Fruit fly (Drosophila melanogaster) whole organism, embryonic: Measurements from ENCODE around the gene UQCR-14.

Experiments
- Abd-B ChIP-seq: fragments of 200-800 bp; sonication (Bioruptor generic); optimal IDR thresholded peaks from 2 replicates; lab custom pipeline; 2018; ENCODE audit warnings: missing biosample characterization, mild to moderate bottlenecking, missing genetic modification characterization, moderate library complexity
- Ada2b ChIP-seq: fragments of 200-800 bp; sonication (Bioruptor generic); IDR thresholded peaks from 2 replicates; pipeline ENCODE4 v1.3.6; 2022; ENCODE audit warnings: missing biosample characterization, missing genetic modification characterization
- Atf-2 ChIP-seq: fragments of 200-800 bp; sonication (Bioruptor generic); optimal IDR thresholded peaks from 2 replicates; lab custom pipeline; 2016; ENCODE audit warnings: missing biosample characterization, missing genetic modification characterization
- Atf3 ChIP-seq: fragments of 200-800 bp; sonication (Bioruptor generic); optimal IDR thresholded peaks from 3 replicates; lab custom pipeline; 2016; ENCODE audit warnings: missing biosample characterization, missing genetic modification characterization
- Blimp-1 ChIP-seq: fragments of 200-800 bp; sonication (Bioruptor generic); optimal IDR thresholded peaks from 3 replicates; lab custom pipeline; 2018; ENCODE audit warnings: missing biosample characterization, missing genetic modification characterization, mild to moderate bottlenecking, moderate library complexity, missing genetic modification reagents
- CG10209 ChIP-seq: fragments of 200-800 bp; sonication (Bioruptor generic); optimal IDR thresholded peaks from 3 replicates; lab custom pipeline; 2017; ENCODE audit warnings: missing biosample characterization, mild to moderate bottlenecking, missing genetic modification characterization, missing genetic modification reagents
- CG11247 ChIP-seq: fragments of 200-800 bp; sonication (Bioruptor generic); IDR thresholded peaks from 2 replicates; pipeline ENCODE4 v1.3.6; 2022; ENCODE audit warnings: missing biosample characterization, missing genetic modification characterization
- CG12744 ChIP-seq: fragments of 200-800 bp; sonication (Bioruptor generic); optimal IDR thresholded peaks from 2 replicates; lab custom pipeline; 2016; ENCODE audit warnings: missing biosample characterization, missing genetic modification characterization
- CG12769 ChIP-seq: fragments of 200-800 bp; sonication (Bioruptor generic); optimal IDR thresholded peaks from 2 replicates; lab custom pipeline; 2019; ENCODE audit warnings: missing biosample characterization, mild to moderate bottlenecking, missing genetic modification characterization, moderate library complexity
- CG13424 ChIP-seq: fragments of 200-800 bp; sonication (Bioruptor generic); optimal IDR thresholded peaks from 2 replicates; lab custom pipeline; 2019; ENCODE audit warnings: missing biosample characterization, mild to moderate bottlenecking, missing genetic modification characterization, moderate library complexity
- CG16779 ChIP-seq: fragments of 200-800 bp; sonication (Bioruptor generic); IDR thresholded peaks from 2 replicates; pipeline ENCODE4 v1.3.6; 2022; ENCODE audit warnings: missing biosample characterization, missing genetic modification characterization
- CG16813 ChIP-seq: fragments of 200-800 bp; sonication (Bioruptor generic); IDR thresholded peaks from 3 replicates; pipeline ENCODE4 v1.3.6; 2022; ENCODE audit warnings: missing biosample characterization, missing genetic modification characterization; ENCODE audit not compliant: partially characterized antibody
- CG18262 ChIP-seq: fragments of 200-800 bp; optimal IDR thresholded peaks from 3 replicates; lab custom pipeline; 2019; ENCODE audit warnings: missing biosample characterization, mild to moderate bottlenecking, missing genetic modification characterization, moderate library complexity
- CG2712 ChIP-seq: fragments of 200-800 bp; optimal IDR thresholded peaks from 3 replicates; lab custom pipeline; 2019; ENCODE audit warnings: missing biosample characterization, mild to moderate bottlenecking, missing genetic modification characterization, moderate library complexity
- CG2889 ChIP-seq: fragments of 200-800 bp; sonication (Bioruptor generic); IDR thresholded peaks from 3 replicates; pipeline ENCODE4 v1.3.6; 2022; ENCODE audit warnings: missing biosample characterization, missing genetic modification characterization
- CG31441 ChIP-seq: fragments of 200-800 bp; sonication (Bioruptor generic); IDR thresholded peaks from 2 replicates; pipeline ENCODE4 v1.3.6; 2022; ENCODE audit warnings: missing biosample characterization, missing genetic modification characterization
- CG32772 ChIP-seq: fragments of 200-800 bp; sonication (Bioruptor generic); IDR thresholded peaks from 2 replicates; pipeline ENCODE4 v1.3.6; 2022; ENCODE audit warnings: missing biosample characterization, missing genetic modification characterization
- CG6654 ChIP-seq: fragments of 200-800 bp; sonication (Bioruptor generic); optimal IDR thresholded peaks from 2 replicates; lab custom pipeline; 2017; ENCODE audit warnings: missing biosample characterization, mild to moderate bottlenecking, missing genetic modification characterization
- CG8290 ChIP-seq, 3 experiments: fragments of 200-800 bp; sonication (Bioruptor generic); optimal IDR thresholded peaks; 2 replicates each; lab custom pipeline; 2016 to 2019; ENCODE audit warnings: missing biosample characterization in 3 of 3, missing genetic modification characterization in 3 of 3, mild to moderate bottlenecking in 2 of 3, moderate library complexity in 1 of 3
- CG8388 ChIP-seq: fragments of 200-800 bp; sonication (Bioruptor generic); optimal IDR thresholded peaks from 2 replicates; lab custom pipeline; 2019; ENCODE audit warnings: missing biosample characterization, mild to moderate bottlenecking, missing genetic modification characterization, moderate library complexity
- CG9437 ChIP-seq: fragments of 200-800 bp; sonication (Bioruptor generic); optimal IDR thresholded peaks from 2 replicates; lab custom pipeline; 2018; ENCODE audit warnings: missing biosample characterization, mild to moderate bottlenecking, missing genetic modification characterization
- CG9797 ChIP-seq: fragments of 200-800 bp; sonication (Bioruptor generic); optimal IDR thresholded peaks from 3 replicates; lab custom pipeline; 2018; ENCODE audit warnings: missing biosample characterization, mild to moderate bottlenecking, missing genetic modification characterization
- CoRest ChIP-seq: fragments of 200-800 bp; sonication (Bioruptor generic); optimal IDR thresholded peaks from 3 replicates; lab custom pipeline; 2018; ENCODE audit warnings: missing biosample characterization, mild to moderate bottlenecking, missing genetic modification characterization, moderate library complexity
- Dek ChIP-seq: fragments of 200-800 bp; sonication (Bioruptor generic); optimal IDR thresholded peaks from 3 replicates; lab custom pipeline; 2019; ENCODE audit warnings: missing biosample characterization, mild to moderate bottlenecking, missing genetic modification characterization, moderate library complexity
- Gsc ChIP-seq: fragments of 200-800 bp; sonication (Bioruptor generic); IDR thresholded peaks from 2 replicates; pipeline ENCODE4 v1.3.6; 2022; ENCODE audit warnings: missing biosample characterization, missing genetic modification characterization
- HmgD ChIP-seq: fragments of 200-800 bp; sonication (Bioruptor generic); optimal IDR thresholded peaks from 3 replicates; lab custom pipeline; 2016; ENCODE audit warnings: missing biosample characterization, missing genetic modification characterization
- HmgZ ChIP-seq: fragments of 200-800 bp; sonication (Bioruptor generic); optimal IDR thresholded peaks from 2 replicates; lab custom pipeline; 2018; ENCODE audit warnings: missing biosample characterization, mild to moderate bottlenecking, missing genetic modification characterization
- Mrtf ChIP-seq: fragments of 200-800 bp; sonication (Bioruptor generic); IDR thresholded peaks from 3 replicates; pipeline ENCODE4 v1.3.6; 2022; ENCODE audit warnings: missing biosample characterization, missing genetic modification characterization
- Oli ChIP-seq: fragments of 200-800 bp; sonication (Bioruptor generic); optimal IDR thresholded peaks from 2 replicates; lab custom pipeline; 2018; ENCODE audit warnings: missing biosample characterization, mild to moderate bottlenecking, missing genetic modification characterization, moderate library complexity
- Sry-β ChIP-seq: fragments of 200-800 bp; sonication (Bioruptor generic); optimal IDR thresholded peaks from 2 replicates; lab custom pipeline; 2018; ENCODE audit warnings: missing biosample characterization, mild to moderate bottlenecking, missing genetic modification characterization, moderate library complexity
- cato ChIP-seq: fragments of 200-800 bp; sonication (Bioruptor generic); optimal IDR thresholded peaks from 2 replicates; lab custom pipeline; 2016; ENCODE audit warnings: missing biosample characterization, missing genetic modification characterization, borderline replicate concordance
- chif ChIP-seq, 2 experiments: fragments of 200-800 bp; sonication (Bioruptor generic); optimal IDR thresholded peaks; 3 replicates each; lab custom pipeline; 2016; ENCODE audit warnings: missing biosample characterization in 2 of 2, missing genetic modification characterization in 2 of 2
- emc ChIP-seq: fragments of 200-800 bp; sonication (Bioruptor generic); optimal IDR thresholded peaks from 2 replicates; lab custom pipeline; 2016; ENCODE audit warnings: missing biosample characterization, missing genetic modification characterization
- esg ChIP-seq: fragments of 200-800 bp; sonication (Bioruptor generic); conservative IDR thresholded peaks from 2 replicates; pipeline ENCODE4 v1.3.6; 2022; ENCODE audit warnings: missing biosample characterization, missing genetic modification characterization
- fd102C ChIP-seq: fragments of 200-800 bp; sonication (Bioruptor generic); optimal IDR thresholded peaks from 2 replicates; lab custom pipeline; 2018; ENCODE audit warnings: missing biosample characterization, mild to moderate bottlenecking, missing genetic modification characterization, moderate library complexity
- jigr1 ChIP-seq: fragments of 200-800 bp; sonication (Bioruptor generic); IDR thresholded peaks from 3 replicates; pipeline ENCODE4 v1.3.6; 2022; ENCODE audit warnings: missing biosample characterization, missing genetic modification characterization
- ken ChIP-seq: fragments of 200-800 bp; sonication (Bioruptor generic); IDR thresholded peaks from 3 replicates; pipeline ENCODE4 v1.3.6; 2022; ENCODE audit warnings: missing biosample characterization, missing genetic modification characterization
- klu ChIP-seq: fragments of 200-800 bp; sonication (Bioruptor generic); IDR thresholded peaks from 2 replicates; pipeline ENCODE4 v1.3.6; 2022; ENCODE audit warnings: missing biosample characterization, missing genetic modification characterization
- mirr ChIP-seq: fragments of 200-800 bp; sonication (Bioruptor generic); optimal IDR thresholded peaks from 3 replicates; lab custom pipeline; 2018; ENCODE audit warnings: missing biosample characterization, mild to moderate bottlenecking, missing genetic modification characterization
- nau ChIP-seq: fragments of 200-800 bp; sonication (Bioruptor generic); optimal IDR thresholded peaks from 3 replicates; lab custom pipeline; 2017; ENCODE audit warnings: missing biosample characterization, mild to moderate bottlenecking, missing genetic modification characterization, missing genetic modification reagents
- otp ChIP-seq: fragments of 200-800 bp; sonication (Bioruptor generic); IDR thresholded peaks from 3 replicates; pipeline ENCODE4, ENCODE4 v1.3.6; 2022; ENCODE audit warnings: missing biosample characterization, missing genetic modification characterization
- run ChIP-seq: fragments of 200-800 bp; sonication (Bioruptor generic); optimal IDR thresholded peaks from 3 replicates; lab custom pipeline; 2018; ENCODE audit warnings: missing biosample characterization, mild to moderate bottlenecking, missing genetic modification characterization
- schlank ChIP-seq: fragments of 200-800 bp; sonication (Bioruptor generic); optimal IDR thresholded peaks from 2 replicates; lab custom pipeline; 2018; ENCODE audit warnings: missing biosample characterization, mild to moderate bottlenecking, missing genetic modification characterization
- shn ChIP-seq: fragments of 200-800 bp; sonication (Bioruptor generic); optimal IDR thresholded peaks from 3 replicates; lab custom pipeline; 2016; ENCODE audit warnings: missing biosample characterization, missing genetic modification characterization
- sug ChIP-seq: fragments of 200-800 bp; optimal IDR thresholded peaks from 2 replicates; lab custom pipeline; 2019; ENCODE audit warnings: missing biosample characterization, mild to moderate bottlenecking, missing genetic modification characterization, moderate library complexity
- tgo ChIP-seq: fragments of 200-800 bp; sonication (Bioruptor generic); IDR thresholded peaks from 3 replicates; pipeline ENCODE4 v1.3.6; 2022; ENCODE audit warnings: missing biosample characterization, missing genetic modification characterization
- tll ChIP-seq, 2 experiments: fragments of 200-800 bp in 1 of 2; fragments of >200 bp in 1 of 2; sonication (Bioruptor generic) in 1 of 2; optimal IDR thresholded peaks; 2 replicates each; lab custom pipeline; 2017 to 2019; ENCODE audit warnings: missing biosample characterization in 2 of 2, missing genetic modification characterization in 2 of 2, mild to moderate bottlenecking in 1 of 2, moderate library complexity in 1 of 2
- vnd ChIP-seq: fragments of 200-800 bp; sonication (Bioruptor generic); IDR thresholded peaks from 3 replicates; pipeline ENCODE4 v1.3.6; 2022; ENCODE audit warnings: missing biosample characterization, missing genetic modification characterization; ENCODE audit not compliant: partially characterized antibody
- zf30C ChIP-seq: fragments of 200-800 bp; sonication (Bioruptor generic); optimal IDR thresholded peaks from 3 replicates; lab custom pipeline; 2018; ENCODE audit warnings: missing biosample characterization, mild to moderate bottlenecking, missing genetic modification characterization

Gene UQCR-14

DNA sequence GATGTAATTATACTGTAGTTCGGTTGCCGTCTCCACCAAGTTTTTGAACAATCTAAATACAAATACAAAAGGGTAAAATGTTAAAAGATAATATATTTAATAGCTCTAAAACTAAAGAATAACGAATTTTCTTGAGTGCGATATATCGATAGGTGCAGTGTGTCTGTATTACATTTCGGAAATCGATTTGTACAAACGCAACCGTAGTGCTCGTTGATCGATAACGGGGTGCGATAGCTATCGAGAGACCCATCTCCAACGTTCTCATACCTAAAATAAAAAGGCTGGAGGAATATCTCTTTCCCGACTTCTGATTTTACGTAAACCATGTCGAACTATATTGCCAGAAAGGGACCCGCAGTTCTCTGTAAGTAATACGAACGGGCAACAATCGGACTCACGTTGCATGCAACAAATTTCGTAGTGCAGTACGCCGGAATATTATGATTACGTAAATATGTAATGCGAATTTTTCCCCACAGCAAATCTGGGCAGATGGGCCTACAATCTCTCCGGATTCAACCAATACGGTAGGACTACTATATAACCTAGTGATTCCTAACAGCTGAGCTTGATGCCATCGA lies at the start of gene UQCR-14 (continued):
- no peak for TF ChIP-seq Mrtf (GFP tag; lab: Robert Waterston, UW)
- TF ChIP-seq vnd, result peak; percentile 96
- no peak for TF ChIP-seq chif (GFP tag; optimal IDR thresholded peaks at IDR 0.05; lab: Kevin White, UChicago)
- no peak for TF ChIP-seq ken (GFP tag; lab: Robert Waterston, UW)
- no peak for TF ChIP-seq CG32772 (GFP tag; lab: Robert Waterston, UW)
- no peak for TF ChIP-seq Sry-β
- TF ChIP-seq tll (GFP tag; optimal IDR thresholded peaks at IDR 0.05; lab: Kevin White, UChicago), result no peak
- TF ChIP-seq CG11247 (GFP tag; lab: Robert Waterston, UW), result peak; percentile 18; the same call in 1 of the 2 replicates
- TF ChIP-seq HmgD, result no peak
- TF ChIP-seq CG8388 (GFP tag; lab: Kevin White, UChicago), result no peak
- TF ChIP-seq CG31441 (GFP tag; lab: Robert Waterston, UW), result peak; percentile 29; the same call in 1 of the 2 replicates
- no peak for TF ChIP-seq jigr1 (GFP tag; lab: Robert Waterston, UW)
- TF ChIP-seq shn (GFP tag; lab: Kevin White, UChicago), result no peak
- peak; percentile 38 for TF ChIP-seq CG12769
- TF ChIP-seq Atf3 (GFP tag; lab: Kevin White, UChicago), result no peak
- no peak for TF ChIP-seq run (tag; lab: Kevin White, UChicago)
- no peak for TF ChIP-seq schlank (tag; lab: Kevin White, UChicago)
- TF ChIP-seq CG9437 (GFP tag; lab: Kevin White, UChicago), result peak; percentile 32
- TF ChIP-seq Gsc (GFP tag; lab: Robert Waterston, UW), result no peak
- no peak for TF ChIP-seq emc (GFP tag; lab: Kevin White, UChicago)
- peak; percentile 80 for TF ChIP-seq HmgZ (tag; lab: Kevin White, UChicago)
- TF ChIP-seq esg (GFP tag; lab: Robert Waterston, UW), result no peak
- no peak for TF ChIP-seq fd102C (GFP tag; lab: Kevin White, UChicago)
- no peak for TF ChIP-seq cato
- no peak for TF ChIP-seq Atf-2 (GFP tag; lab: Kevin White, UChicago)
- TF ChIP-seq Dek, result peak; percentile 55
- TF ChIP-seq mirr (GFP tag; lab: Kevin White, UChicago), result peak; percentile 36
- peak; percentile 19 for TF ChIP-seq CG10209 (GFP tag; lab: Kevin White, UChicago)
- no peak for TF ChIP-seq otp
- TF ChIP-seq CG13424 (tag; lab: Kevin White, UChicago), result no peak
- TF ChIP-seq Abd-B, result no peak
- TF ChIP-seq nau, result no peak
- TF ChIP-seq Blimp-1 (GFP tag; lab: Kevin White, UChicago), result no peak
- peak; percentile 98 for TF ChIP-seq CG16813
- no peak for TF ChIP-seq Ada2b
- TF ChIP-seq CG2712, result peak; percentile 62
- TF ChIP-seq zf30C (GFP tag; lab: Kevin White, UChicago), result peak; percentile 40
- TF ChIP-seq CG9797 (GFP tag; lab: Kevin White, UChicago), result peak; percentile 71
- no peak for TF ChIP-seq CG12744 (GFP tag; lab: Kevin White, UChicago)
- TF ChIP-seq CG2889 (GFP tag; lab: Robert Waterston, UW), result no peak
- TF ChIP-seq klu (GFP tag; lab: Robert Waterston, UW), result no peak
- peak; percentile 19 for TF ChIP-seq CG18262 (tag; lab: Kevin White, UChicago)
- TF ChIP-seq Oli (tag; lab: Kevin White, UChicago), result no peak
- peak; percentile 28 for TF ChIP-seq CoRest (tag; lab: Kevin White, UChicago)
- TF ChIP-seq CG8290 (GFP tag; optimal IDR thresholded peaks at IDR 0.05; lab: Kevin White, UChicago), result peak; percentile 29
- peak in 1 of 2 experiments; percentile 78 for TF ChIP-seq CG8290 (tag; optimal IDR thresholded peaks at IDR 0.05; lab: Kevin White, UChicago)
- TF ChIP-seq tgo, result no peak
- no peak for TF ChIP-seq CG16779
- no peak for TF ChIP-seq CG6654 (GFP tag; lab: Kevin White, UChicago)
- peak; percentile 47 for TF ChIP-seq sug (tag; lab: Kevin White, UChicago)
